Worm (Caenorhabditis elegans): ENCODE data around the gene C50B6.3.

C50B6.3 gene

DNA sequence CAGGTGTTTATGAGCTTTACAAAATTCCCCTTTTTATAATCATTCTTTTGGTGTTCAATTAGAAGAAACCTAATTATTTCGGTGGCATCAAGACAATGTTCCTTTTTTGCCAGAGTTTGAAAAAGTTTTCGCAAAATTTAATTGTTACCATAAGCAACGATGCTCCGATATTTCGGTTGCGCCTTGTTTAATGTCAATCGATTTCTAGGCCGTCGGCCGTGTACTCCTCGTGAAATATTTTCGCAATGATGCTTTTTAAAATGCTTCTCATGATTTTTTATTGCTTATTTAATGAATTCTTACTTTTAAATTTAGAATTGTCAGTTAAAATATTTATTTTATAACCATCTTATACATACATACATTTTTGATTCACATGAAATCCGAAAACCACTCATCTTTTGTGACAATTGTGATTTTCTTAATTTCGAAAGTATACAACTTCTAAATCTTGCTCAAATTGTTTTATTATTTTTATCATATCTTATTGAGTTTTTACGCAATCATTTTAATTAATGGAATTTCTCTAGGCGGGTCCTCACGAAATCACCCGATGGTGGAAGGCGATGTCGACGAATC lies at the start of gene C50B6.3:
TSS of gene C50B6.3 (plus strand) at position 529 of the 579 bp plus-strand sequence.
- no peak for TF ChIP-seq unc-62 (GFP tag; optimal IDR thresholded peaks at IDR 0.05)
- TF ChIP-seq ztf-11 (tag; optimal IDR thresholded peaks at IDR 0.05): no peak
- TF ChIP-seq skn-1 (tag; optimal IDR thresholded peaks at IDR 0.05): peak; percentile 2
- peak; percentile 90 for TF ChIP-seq nhr-23 (tag; optimal IDR thresholded peaks at IDR 0.05)
- TF ChIP-seq R02D3.7 (tag; optimal IDR thresholded peaks at IDR 0.05): peak; percentile 35
- TF ChIP-seq nhr-43 (tag; optimal IDR thresholded peaks at IDR 0.05; ENCODE audit: poor library complexity, severe bottlenecking): peak; percentile 94
- peak; percentile 75 for TF ChIP-seq lin-39 (tag; optimal IDR thresholded peaks at IDR 0.05)
- TF ChIP-seq hmg-11 (tag; optimal IDR thresholded peaks at IDR 0.05): peak; percentile 28
- TF ChIP-seq lsy-12 (tag; optimal IDR thresholded peaks at IDR 0.05): peak; percentile 82
- TF ChIP-seq pha-4 (tag; optimal IDR thresholded peaks at IDR 0.05): peak; percentile 83
- TF ChIP-seq tbx-2 (tag; optimal IDR thresholded peaks at IDR 0.05): peak; percentile 4
- peak; percentile 53 for TF ChIP-seq ceh-28 (tag; optimal IDR thresholded peaks at IDR 0.05)
- TF ChIP-seq nfya-1 (tag; optimal IDR thresholded peaks at IDR 0.05; ENCODE audit: insufficient read depth): peak; percentile 78
- TF ChIP-seq lin-15B (tag; optimal IDR thresholded peaks at IDR 0.05): peak; percentile 94
- no peak for TF ChIP-seq ceh-9 (tag; optimal IDR thresholded peaks at IDR 0.05)
- TF ChIP-seq unc-39 (tag; optimal IDR thresholded peaks at IDR 0.05): no peak
- peak; percentile 68 for TF ChIP-seq egl-5 (tag; optimal IDR thresholded peaks at IDR 0.05)
- no peak for TF ChIP-seq nhr-11 (tag; optimal IDR thresholded peaks at IDR 0.05)
- TF ChIP-seq ceh-82 (tag; optimal IDR thresholded peaks at IDR 0.05): peak; percentile 29
- peak; percentile 52 for TF ChIP-seq jun-1 (tag; optimal IDR thresholded peaks at IDR 0.05)
- TF ChIP-seq nhr-25 (tag; optimal IDR thresholded peaks at IDR 0.05): peak; percentile 63
- peak; percentile 19 for TF ChIP-seq pqm-1 (tag; optimal IDR thresholded peaks at IDR 0.05)
- TF ChIP-seq egl-27 (tag; optimal IDR thresholded peaks at IDR 0.05): no peak
- no peak for TF ChIP-seq fkh-10 (GFP tag; optimal IDR thresholded peaks at IDR 0.05)
- TF ChIP-seq nhr-76 (tag; optimal IDR thresholded peaks at IDR 0.05): no peak
- peak; percentile 14 for TF ChIP-seq elt-2 (tag; optimal IDR thresholded peaks at IDR 0.05)
- peak; percentile 42 for TF ChIP-seq elt-1 (tag; optimal IDR thresholded peaks at IDR 0.05)

DNA sequence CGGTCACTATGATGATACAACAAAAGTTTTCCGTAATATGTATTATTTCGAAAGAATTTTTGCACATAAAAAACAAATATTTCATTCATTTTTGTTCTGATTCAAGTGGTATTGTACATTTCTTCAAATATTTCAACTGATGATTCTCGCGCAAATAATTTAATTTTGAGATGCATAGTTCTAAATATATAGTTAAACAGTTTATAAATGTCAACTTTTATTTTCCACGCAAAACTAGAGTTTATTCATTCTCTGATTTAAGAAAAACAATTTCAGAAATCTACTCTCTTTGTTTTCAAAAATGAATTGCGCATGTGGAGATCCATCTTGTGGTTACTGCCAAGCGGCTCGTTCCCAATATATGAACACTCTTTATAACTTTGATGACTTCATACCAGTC lies 49.1 kb upstream of the C50B6.3 start, which contains the start of gene zip-5:
TSS of gene zip-5 (plus strand) at position 301 of the 400 bp plus-strand sequence.
- TF ChIP-seq daf-12 (tag; optimal IDR thresholded peaks at IDR 0.05): no peak
- no peak for TF ChIP-seq aly-2 (tag; optimal IDR thresholded peaks at IDR 0.05)
- TF ChIP-seq egl-5 (tag; optimal IDR thresholded peaks at IDR 0.05): no peak
- no peak for TF ChIP-seq unc-62 (GFP tag; optimal IDR thresholded peaks at IDR 0.05)
- no peak for TF ChIP-seq mdl-1 (tag; optimal IDR thresholded peaks at IDR 0.05)
- no peak for TF ChIP-seq ztf-11 (tag; optimal IDR thresholded peaks at IDR 0.05)

DNA sequence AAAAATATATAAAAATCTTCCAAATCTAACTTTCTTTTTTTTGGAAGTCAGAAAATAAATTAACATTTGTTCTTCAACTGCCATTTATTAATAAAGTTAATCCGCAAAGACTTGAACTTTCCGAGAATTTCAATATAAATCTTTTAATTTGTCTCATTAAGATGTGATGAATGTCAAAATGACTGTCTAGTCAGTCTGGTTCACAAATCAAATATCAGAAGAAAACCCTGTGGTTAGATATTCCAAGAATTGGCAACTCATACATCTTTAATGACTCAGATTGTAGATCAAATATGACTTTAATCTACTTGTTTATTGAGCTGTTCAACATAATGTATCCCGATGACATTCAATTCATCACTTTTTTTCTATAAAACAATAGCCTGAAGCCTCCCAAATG lies 47.7 kb upstream of the C50B6.3 start:
- TF ChIP-seq ceh-28 (tag; optimal IDR thresholded peaks at IDR 0.05) (no peak), lin-39 (tag; optimal IDR thresholded peaks at IDR 0.05) (no peak), hmg-11 (tag; optimal IDR thresholded peaks at IDR 0.05) (no peak), fkh-10 (GFP tag; optimal IDR thresholded peaks at IDR 0.05) (no peak)

DNA sequence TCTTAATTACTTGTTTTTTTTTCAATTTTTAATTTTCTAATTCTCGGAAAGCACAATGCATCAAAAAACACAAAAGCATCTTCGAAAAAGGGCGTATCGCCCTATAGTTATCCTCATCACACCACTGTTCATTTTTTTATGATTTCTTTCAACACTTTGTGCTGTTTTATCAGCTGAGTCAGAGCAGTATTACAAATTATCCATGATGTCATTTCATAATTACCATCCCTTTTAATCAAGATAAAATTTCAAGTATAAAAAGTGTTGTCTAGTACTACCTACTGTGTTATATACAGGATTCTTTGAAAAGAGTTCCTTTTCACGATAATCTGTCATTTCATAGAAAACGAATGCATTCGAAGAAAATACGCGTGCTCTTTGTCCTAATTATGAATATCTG lies 46.7 kb upstream of the C50B6.3 start:
- TF ChIP-seq pqm-1 (tag; optimal IDR thresholded peaks at IDR 0.05): peak; percentile 70
- TF ChIP-seq elt-2 (tag; optimal IDR thresholded peaks at IDR 0.05): peak; percentile 34
- no peak for TF ChIP-seq fkh-2 (tag; optimal IDR thresholded peaks at IDR 0.05)

DNA sequence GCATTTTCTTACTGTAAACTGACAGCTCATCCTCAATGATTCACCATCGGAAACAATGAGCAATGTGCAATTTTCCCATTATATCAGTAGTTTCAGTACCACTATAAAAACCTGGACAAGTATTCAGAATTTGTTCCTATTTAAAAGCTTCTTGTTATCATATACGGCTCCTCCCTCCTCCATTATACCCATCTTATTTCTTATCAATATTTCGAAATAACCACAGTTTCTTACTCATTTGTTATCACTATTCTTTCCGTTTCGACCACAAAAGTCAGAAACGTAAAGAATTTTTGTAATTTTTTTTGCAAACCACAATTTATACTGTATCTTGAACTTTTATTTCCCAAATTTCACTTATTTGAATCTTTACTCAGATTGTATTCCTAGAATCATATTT lies 45.3 kb upstream of the C50B6.3 start:
- TF ChIP-seq tbx-2 (tag; optimal IDR thresholded peaks at IDR 0.05) (no peak), daf-12 (tag; optimal IDR thresholded peaks at IDR 0.05) (no peak), jun-1 (tag; optimal IDR thresholded peaks at IDR 0.05) (peak; percentile 85), pha-4 (tag; optimal IDR thresholded peaks at IDR 0.05) (peak; percentile 58), pqm-1 (tag; optimal IDR thresholded peaks at IDR 0.05) (peak; percentile 79), ztf-11 (tag; optimal IDR thresholded peaks at IDR 0.05) (no peak), elt-2 (tag; optimal IDR thresholded peaks at IDR 0.05) (peak; percentile 95), nhr-237 (tag; optimal IDR thresholded peaks at IDR 0.05) (no peak)
